Worm (Caenorhabditis elegans) whole organism, young adult: Measurements from ENCODE around the gene F48E8.8.

Source experiments
- B0035.1 ChIP-seq: sonication (generic microtip); optimal IDR thresholded peaks from 2 replicates; lab custom pipeline; 2016; ENCODE audit warnings: missing genetic modification characterization, mild to moderate bottlenecking, missing compliant biosample characterization, missing genotype, missing genetic modification reagents
- C17E4.6 ChIP-seq: fragments of 200-800 bp; sonication (Bioruptor generic); IDR thresholded peaks from 2 replicates; pipeline ENCODE4 v1.3.6; 2022; ENCODE audit warnings: missing genetic modification reagents, missing genetic modification characterization, missing compliant biosample characterization
- F23B12.7 ChIP-seq: sonication (generic microtip); optimal IDR thresholded peaks from 2 replicates; lab custom pipeline; 2017; ENCODE audit warnings: missing genetic modification characterization, mild to moderate bottlenecking, missing compliant biosample characterization, antibody characterized with exemption, moderate library complexity; ENCODE audit not compliant: insufficient read depth
- F39B2.1 ChIP-seq: fragments of 200-800 bp; sonication (Bioruptor generic); IDR thresholded peaks from 2 replicates; pipeline ENCODE4 v1.3.6; 2022; ENCODE audit warnings: missing genetic modification reagents, missing genetic modification characterization, missing compliant biosample characterization
- F49E8.2 ChIP-seq: sonication (generic microtip); optimal IDR thresholded peaks from 3 replicates; lab custom pipeline; 2017; ENCODE audit warnings: missing genetic modification characterization, mild to moderate bottlenecking, missing compliant biosample characterization, antibody characterized with exemption, moderate library complexity; ENCODE audit not compliant: insufficient read depth
- F57C9.4 ChIP-seq: sonication (generic microtip); optimal IDR thresholded peaks from 2 replicates; lab custom pipeline; 2017; ENCODE audit warnings: mild to moderate bottlenecking, missing genetic modification characterization, missing compliant biosample characterization
- K12H6.12 ChIP-seq: fragments of 200-800 bp; sonication (Bioruptor generic); optimal IDR thresholded peaks from 2 replicates; lab custom pipeline; 2018; ENCODE audit warnings: mild to moderate bottlenecking, missing genetic modification characterization, missing compliant biosample characterization
- T07F8.4 ChIP-seq: sonication (generic microtip); optimal IDR thresholded peaks from 2 replicates; lab custom pipeline; 2016; ENCODE audit warnings: mild to moderate bottlenecking, missing genetic modification characterization, moderate library complexity, missing compliant biosample characterization
- T26A5.8 ChIP-seq: sonication (generic microtip); optimal IDR thresholded peaks from 2 replicates; lab custom pipeline; 2016; ENCODE audit warnings: missing genetic modification characterization, missing compliant biosample characterization
- Y53G8AR.9 ChIP-seq: fragments of 200-800 bp; sonication (Bioruptor generic); conservative IDR thresholded peaks from 2 replicates; pipeline ENCODE4 v1.3.6; 2022; ENCODE audit warnings: missing genetic modification reagents, missing genetic modification characterization, missing compliant biosample characterization
- Y56A3A.18 ChIP-seq: fragments of 200-800 bp; sonication (Bioruptor generic); IDR thresholded peaks from 2 replicates; pipeline ENCODE4 v1.3.6; 2022; ENCODE audit warnings: missing genetic modification reagents, missing genetic modification characterization, missing compliant biosample characterization
- Y67H2A.10 ChIP-seq: fragments of 200-800 bp; sonication (Bioruptor generic); conservative IDR thresholded peaks from 2 replicates; pipeline ENCODE4 v1.3.6; 2022; ENCODE audit warnings: missing genetic modification reagents, missing genetic modification characterization, missing compliant biosample characterization
- ZK185.1 ChIP-seq: sonication (generic microtip); optimal IDR thresholded peaks from 2 replicates; lab custom pipeline; 2016; ENCODE audit warnings: mild to moderate bottlenecking, missing genetic modification characterization, missing compliant biosample characterization; ENCODE audit not compliant: poor library complexity, severe bottlenecking
- aptf-2 ChIP-seq: fragments of 200-800 bp; sonication (Bioruptor generic); conservative IDR thresholded peaks from 2 replicates; pipeline ENCODE4 v1.3.6; 2022; ENCODE audit warnings: missing genetic modification reagents, missing genetic modification characterization, missing compliant biosample characterization
- attf-3 ChIP-seq: fragments of 200-800 bp; sonication (Bioruptor generic); conservative IDR thresholded peaks from 2 replicates; pipeline ENCODE4 v1.3.6; 2022; ENCODE audit warnings: missing genetic modification reagents, missing genetic modification characterization, missing compliant biosample characterization
- attf-6 ChIP-seq: fragments of 200-800 bp; sonication (Bioruptor generic); IDR thresholded peaks from 2 replicates; pipeline ENCODE4 v1.3.6; 2022; ENCODE audit warnings: missing genetic modification reagents, missing genetic modification characterization, missing compliant biosample characterization
- cebp-2 ChIP-seq: fragments of 200-800 bp; sonication (Bioruptor generic); IDR thresholded peaks from 2 replicates; pipeline ENCODE4 v1.3.6; 2022; ENCODE audit warnings: missing genetic modification characterization, missing compliant biosample characterization
- ceh-40 ChIP-seq: fragments of 200-800 bp; sonication (Bioruptor generic); IDR thresholded peaks from 2 replicates; pipeline ENCODE4 v1.3.6; 2022; ENCODE audit warnings: missing genetic modification characterization, missing compliant biosample characterization
- egl-44 ChIP-seq: fragments of 200-800 bp; sonication (Bioruptor generic); IDR thresholded peaks from 2 replicates; pipeline ENCODE4 v1.3.6; 2022; ENCODE audit warnings: missing genetic modification reagents, missing genetic modification characterization, missing compliant biosample characterization
- ekl-4 ChIP-seq: fragments of 200-800 bp; sonication (Bioruptor generic); IDR thresholded peaks from 2 replicates; pipeline ENCODE4 v1.3.6; 2022; ENCODE audit warnings: missing genetic modification reagents, missing genetic modification characterization, missing compliant biosample characterization
- ets-4 ChIP-seq: fragments of 200-800 bp; sonication (Bioruptor generic); optimal IDR thresholded peaks from 2 replicates; lab custom pipeline; 2018; ENCODE audit warnings: mild to moderate bottlenecking, missing genetic modification characterization, missing compliant biosample characterization
- hmg-1.2 ChIP-seq: fragments of 200-800 bp; sonication (Bioruptor generic); IDR thresholded peaks from 2 replicates; pipeline ENCODE4 v1.3.6; 2022; ENCODE audit warnings: missing genetic modification reagents, missing genetic modification characterization, missing compliant biosample characterization
- hrde-1 ChIP-seq: sonication (generic microtip); optimal IDR thresholded peaks from 2 replicates; lab custom pipeline; 2016; ENCODE audit warnings: missing genetic modification characterization, mild to moderate bottlenecking, missing compliant biosample characterization, moderate library complexity, missing genotype, missing genetic modification reagents, borderline replicate concordance
- hsf-1 ChIP-seq: fragments of 200-800 bp; sonication (Bioruptor generic); IDR thresholded peaks from 2 replicates; pipeline ENCODE4 v1.3.6; 2022; ENCODE audit warnings: missing genetic modification reagents, missing genetic modification characterization, missing compliant biosample characterization
- let-607 ChIP-seq, 2 experiments: fragments of 200-800 bp in 1 of 2; sonication (Bioruptor generic) in 1 of 2; sonication (generic microtip) in 1 of 2; optimal IDR thresholded peaks; 2 replicates each; lab custom pipeline; 2016 to 2018; ENCODE audit warnings: mild to moderate bottlenecking in 2 of 2, missing compliant biosample characterization in 2 of 2, missing genetic modification characterization in 2 of 2, moderate library complexity in 2 of 2, missing genotype in 1 of 2
- lin-26 ChIP-seq: fragments of 200-800 bp; sonication (Bioruptor generic); IDR thresholded peaks from 2 replicates; pipeline ENCODE4 v1.3.6; 2022; ENCODE audit warnings: missing genetic modification reagents, missing genetic modification characterization, missing compliant biosample characterization
- lin-40 ChIP-seq: sonication (generic microtip); optimal IDR thresholded peaks from 2 replicates; lab custom pipeline; 2016; ENCODE audit warnings: missing genetic modification characterization, mild to moderate bottlenecking, missing compliant biosample characterization, missing genotype, missing genetic modification reagents
- lin-54 ChIP-seq: fragments of 200-800 bp; sonication (Bioruptor generic); optimal IDR thresholded peaks from 2 replicates; lab custom pipeline; 2018; ENCODE audit warnings: mild to moderate bottlenecking, missing genetic modification characterization, missing compliant biosample characterization
- madf-10 ChIP-seq: sonication (generic microtip); optimal IDR thresholded peaks from 2 replicates; lab custom pipeline; 2016; ENCODE audit warnings: mild to moderate bottlenecking, missing genetic modification characterization, missing compliant biosample characterization
- madf-3 ChIP-seq: fragments of 200-800 bp; sonication (Bioruptor generic); IDR thresholded peaks from 2 replicates; pipeline ENCODE4 v1.3.6; 2022; ENCODE audit warnings: missing genetic modification reagents, missing genetic modification characterization, missing compliant biosample characterization
- madf-6 ChIP-seq: fragments of 200-800 bp; sonication (Bioruptor generic); IDR thresholded peaks from 2 replicates; pipeline ENCODE4 v1.3.6; 2022; ENCODE audit warnings: missing genetic modification reagents, missing genetic modification characterization, missing compliant biosample characterization
- mcd-1 ChIP-seq: fragments of 200-800 bp; sonication (Bioruptor generic); IDR thresholded peaks from 2 replicates; pipeline ENCODE4 v1.3.6; 2022; ENCODE audit warnings: missing genetic modification reagents, missing genetic modification characterization, missing compliant biosample characterization
- nfyb-1 ChIP-seq: fragments of 200-800 bp; sonication (Bioruptor generic); IDR thresholded peaks from 2 replicates; pipeline ENCODE4 v1.3.6; 2022; ENCODE audit warnings: missing genetic modification reagents, missing genetic modification characterization, missing compliant biosample characterization
- nhr-179 ChIP-seq: sonication (generic microtip); optimal IDR thresholded peaks from 2 replicates; lab custom pipeline; 2016; ENCODE audit warnings: mild to moderate bottlenecking, missing genetic modification characterization, missing compliant biosample characterization
- nhr-80 ChIP-seq: sonication (generic microtip); optimal IDR thresholded peaks from 2 replicates; lab custom pipeline; 2016; ENCODE audit warnings: missing genetic modification characterization, missing compliant biosample characterization
- pbrm-1 ChIP-seq: fragments of 200-800 bp; sonication (Bioruptor generic); IDR thresholded peaks from 2 replicates; pipeline ENCODE4 v1.3.6; 2022; ENCODE audit warnings: missing genetic modification reagents, missing genetic modification characterization, missing compliant biosample characterization
- pha-4 ChIP-seq: fragments of 150-350 bp; sonication (generic microtip); optimal IDR thresholded peaks from 2 replicates; lab custom pipeline; 2014; ENCODE audit warnings: missing biosample characterization, missing genetic modification reagents, missing genetic modification characterization
- repo-1 ChIP-seq: sonication (generic microtip); optimal IDR thresholded peaks from 2 replicates; lab custom pipeline; 2017; ENCODE audit warnings: mild to moderate bottlenecking, missing genetic modification characterization, missing compliant biosample characterization
- sdz-38 ChIP-seq: sonication (generic microtip); optimal IDR thresholded peaks from 2 replicates; lab custom pipeline; 2016; ENCODE audit warnings: missing genotype, missing genetic modification characterization, missing compliant biosample characterization
- snpc-4 ChIP-seq, 5 experiments: fragments of 150-350 bp in 1 of 5; sonication (generic microtip) in 4 of 5; optimal IDR thresholded peaks; 2 replicates each; lab custom pipeline; 2014 to 2018; ENCODE audit warnings: missing genetic modification characterization in 5 of 5, missing biosample characterization in 3 of 5, antibody characterized with exemption in 2 of 5, mild to moderate bottlenecking in 2 of 5, missing compliant biosample characterization in 2 of 5, missing genotype in 2 of 5, moderate library complexity in 2 of 5, missing genetic modification reagents in 1 of 5
- sptf-2 ChIP-seq: fragments of 200-800 bp; sonication (Bioruptor generic); optimal IDR thresholded peaks from 2 replicates; lab custom pipeline; 2018; ENCODE audit warnings: mild to moderate bottlenecking, missing genetic modification characterization, missing compliant biosample characterization
- tbx-9 ChIP-seq: sonication (generic microtip); optimal IDR thresholded peaks from 2 replicates; lab custom pipeline; 2016; ENCODE audit warnings: borderline replicate concordance, missing genetic modification characterization, inconsistent platforms, missing compliant biosample characterization
- unc-130 ChIP-seq: sonication (generic microtip); optimal IDR thresholded peaks from 2 replicates; lab custom pipeline; 2016; ENCODE audit warnings: missing genetic modification reagents, missing genetic modification characterization, missing compliant biosample characterization
- zfh-2 ChIP-seq: fragments of 200-800 bp; sonication (Bioruptor generic); conservative IDR thresholded peaks from 2 replicates; pipeline ENCODE4 v1.3.6; 2022; ENCODE audit warnings: missing genetic modification reagents, missing genetic modification characterization, missing compliant biosample characterization
- ztf-26 ChIP-seq: sonication (generic microtip); optimal IDR thresholded peaks from 2 replicates; lab custom pipeline; 2017; ENCODE audit warnings: missing genetic modification characterization, missing compliant biosample characterization

F48E8.8 gene

DNA sequence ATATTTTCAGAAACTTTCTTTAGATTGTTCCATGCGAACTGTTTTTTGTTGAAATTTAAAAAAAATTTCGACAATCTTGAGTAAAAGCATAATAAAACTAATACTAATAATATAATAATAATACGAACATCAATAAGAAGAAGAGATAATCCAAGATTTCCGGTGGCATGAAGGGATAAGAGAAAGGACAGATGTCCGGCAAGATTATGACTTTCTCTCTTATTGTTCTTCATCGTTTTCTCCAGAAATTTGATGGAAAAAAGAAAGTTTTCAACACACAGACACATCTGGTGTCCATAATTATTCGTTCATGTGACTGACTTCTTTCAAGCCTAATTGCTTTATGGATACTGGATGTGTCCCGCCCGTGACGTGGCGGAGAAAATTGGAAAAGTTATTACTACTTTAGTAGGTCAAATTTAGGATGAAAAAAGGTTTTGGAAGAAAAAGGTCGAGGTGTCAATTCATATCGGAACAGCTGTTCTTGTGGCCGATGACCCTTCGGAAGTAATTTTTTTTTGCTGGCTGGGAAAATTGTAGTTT lies 27.0 kb downstream of the F48E8.8 start:
- no peak for TF ChIP-seq K12H6.12
- TF ChIP-seq lin-26 (GFP tag; lab: Robert Waterston, UW), result no peak
- TF ChIP-seq madf-10 (tag; lab: Kevin White, UChicago), result no peak

DNA sequence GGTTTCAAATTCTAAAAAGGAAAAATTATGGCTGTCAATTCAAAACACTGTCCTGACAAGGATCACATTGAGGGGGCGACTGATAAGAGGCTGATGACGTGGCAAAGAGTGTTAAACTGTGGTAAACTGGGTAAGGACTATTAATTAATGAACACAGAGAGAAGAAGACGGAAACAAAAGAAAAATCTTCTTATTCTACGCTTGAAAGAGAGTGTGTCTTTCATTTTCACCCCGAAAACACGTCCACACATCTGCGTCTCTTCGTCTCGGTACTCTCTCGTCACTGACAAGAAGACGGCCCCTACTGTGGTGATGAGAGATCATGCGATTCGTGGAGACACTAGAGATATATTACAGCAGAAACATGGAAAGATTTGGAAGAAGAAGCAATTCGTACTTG lies 28.2 kb downstream of the F48E8.8 start:
- TF ChIP-seq snpc-4 (GFP tag; optimal IDR thresholded peaks at IDR 0.05; lab: Kevin White, UChicago) (no peak), snpc-4 (tag; optimal IDR thresholded peaks at IDR 0.05; lab: Kevin White, UChicago) (no peak), madf-3 (GFP tag; lab: Robert Waterston, UW) (no peak), F57C9.4 (no peak), attf-6 (no peak), sdz-38 (tag; lab: Kevin White, UChicago) (no peak), Y53G8AR.9 (GFP tag; lab: Robert Waterston, UW) (no peak), nfyb-1 (no peak), lin-54 (GFP tag; lab: Kevin White, UChicago) (no peak), unc-130 (GFP tag; lab: Kevin White, UChicago) (no peak), nhr-179 (tag; lab: Kevin White, UChicago) (no peak), aptf-2 (GFP tag; lab: Robert Waterston, UW) (no peak), let-607 (tag; optimal IDR thresholded peaks at IDR 0.05; lab: Kevin White, UChicago) (peak; percentile 41 to 63), ztf-26 (tag; lab: Kevin White, UChicago) (peak; percentile 4), ets-4 (no peak), madf-6 (GFP tag; lab: Robert Waterston, UW) (no peak), nhr-80 (peak; percentile 72), zfh-2 (GFP tag; lab: Robert Waterston, UW) (no peak), T26A5.8 (tag; lab: Kevin White, UChicago) (no peak), F39B2.1 (no peak), sptf-2 (no peak), pbrm-1 (GFP tag; lab: Robert Waterston, UW) (no peak), repo-1 (tag; lab: Kevin White, UChicago) (no peak), F23B12.7 (tag; lab: Kevin White, UChicago) (no peak), cebp-2 (no peak), Y56A3A.18 (no peak), F49E8.2 (tag; lab: Kevin White, UChicago) (no peak), tbx-9 (tag; lab: Kevin White, UChicago) (no peak), hmg-1.2 (GFP tag; lab: Robert Waterston, UW) (peak; percentile 65; the same call in 1 of the 2 replicates), C17E4.6 (no peak), ekl-4 (GFP tag; lab: Robert Waterston, UW) (no peak), ZK185.1 (tag; lab: Kevin White, UChicago) (no peak), lin-40 (tag; lab: Kevin White, UChicago) (peak; percentile 4), B0035.1 (tag; lab: Kevin White, UChicago) (no peak), pha-4 (tag; lab: Kevin White, UChicago) (no peak), hsf-1 (GFP tag; lab: Robert Waterston, UW) (no peak), ceh-40 (no peak), T07F8.4 (no peak), Y67H2A.10 (GFP tag; lab: Robert Waterston, UW) (no peak), egl-44 (GFP tag; lab: Robert Waterston, UW) (no peak), attf-3 (GFP tag; lab: Robert Waterston, UW) (no peak), mcd-1 (GFP tag; lab: Robert Waterston, UW) (no peak), hrde-1 (tag; lab: Kevin White, UChicago) (no peak)
